Fruit fly (Drosophila melanogaster): ENCODE results near the gene CG32204.

The CG32204 gene

DNA sequence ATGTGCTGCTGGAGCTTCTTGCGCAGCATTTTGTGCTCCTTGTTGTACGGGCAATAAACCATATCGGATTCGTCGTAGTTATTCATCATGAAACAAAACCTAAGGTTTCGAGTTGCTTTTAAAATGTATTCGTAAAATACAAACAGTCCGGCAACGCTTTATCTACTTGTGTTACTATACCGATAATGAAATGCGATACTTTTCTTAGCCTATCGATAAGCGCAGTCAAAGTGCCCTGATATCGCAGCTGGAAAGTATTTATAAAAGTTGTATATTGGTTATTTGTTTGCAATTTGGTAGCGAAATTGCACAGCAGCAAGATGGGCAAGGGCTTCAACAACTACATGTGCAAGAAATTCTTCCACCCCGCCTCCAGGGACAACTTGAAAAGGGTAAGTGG lies 44.4 kb downstream of the CG32204 start, which contains the start of the genes arx and CG6843 (continued):
- TF ChIP-seq CG4707 (GFP tag; optimal IDR thresholded peaks at IDR 0.05) (no peak), D19A (tag; optimal IDR thresholded peaks at IDR 0.05) (no peak), CG4424 (GFP tag; optimal IDR thresholded peaks at IDR 0.05) (no peak), Stat92E (GFP tag; optimal IDR thresholded peaks at IDR 0.05) (peak in 1 of 3 experiments; percentile 27), Trl (optimal IDR thresholded peaks at IDR 0.05) (no peak), Trl (GFP tag; optimal IDR thresholded peaks at IDR 0.05) (no peak), Bteb2 (GFP tag; optimal IDR thresholded peaks at IDR 0.05) (no peak), CG4360 (GFP tag; IDR thresholded peaks at IDR 0.05) (no peak), CG2116 (GFP tag; optimal IDR thresholded peaks at IDR 0.05) (peak; percentile 95), cwo (GFP tag; optimal IDR thresholded peaks at IDR 0.05) (no peak), gcm (GFP tag; optimal IDR thresholded peaks at IDR 0.05) (no peak), sens (GFP tag) (peak; percentile 70), CG15514 (GFP tag; optimal IDR thresholded peaks at IDR 0.05) (peak; percentile 51), B-H2 (GFP tag; optimal IDR thresholded peaks at IDR 0.05) (peak; percentile 56), sna (GFP tag; IDR thresholded peaks at IDR 0.05; ENCODE audit: partially characterized antibody) (peak; percentile 84), inv (GFP tag; IDR thresholded peaks at IDR 0.05; ENCODE audit: partially characterized antibody) (peak; percentile 89), CG3995 (GFP tag; optimal IDR thresholded peaks at IDR 0.05) (peak; percentile 89), CG16779 (GFP tag; IDR thresholded peaks at IDR 0.05) (no peak), so (GFP tag; IDR thresholded peaks at IDR 0.05) (peak; percentile 78; the same call in 1 of the 3 replicates), CG10209 (GFP tag; optimal IDR thresholded peaks at IDR 0.05) (no peak), Fer1 (GFP tag; optimal IDR thresholded peaks at IDR 0.05) (no peak), bab2 (GFP tag; optimal IDR thresholded peaks at IDR 0.05) (no peak), mld (GFP tag; IDR thresholded peaks at IDR 0.05; ENCODE audit: partially characterized antibody) (peak; percentile 85; the same call in 2 of the 3 replicates), Nf-YB (GFP tag; optimal IDR thresholded peaks at IDR 0.05) (no peak), hbn (GFP tag; IDR thresholded peaks at IDR 0.05; ENCODE audit: partially characterized antibody) (peak; percentile 90), CG34224 (GFP tag; IDR thresholded peaks at IDR 0.05; ENCODE audit: partially characterized antibody) (peak; percentile 95), phol (tag; optimal IDR thresholded peaks at IDR 0.05) (peak; percentile 41), Sox100B (GFP tag; optimal IDR thresholded peaks at IDR 0.05) (no peak), zen2 (GFP tag; IDR thresholded peaks at IDR 0.05; ENCODE audit: partially characterized antibody) (peak; percentile 93), Hmx (GFP tag; optimal IDR thresholded peaks at IDR 0.05) (no peak), CG10267 (tag; optimal IDR thresholded peaks at IDR 0.05) (peak; percentile 40), CG3281 (GFP tag; optimal IDR thresholded peaks at IDR 0.05) (no peak), CG17186 (GFP tag; optimal IDR thresholded peaks at IDR 0.05) (peak; percentile 64), Dfd (GFP tag; optimal IDR thresholded peaks at IDR 0.05) (no peak), Opbp (GFP tag; IDR thresholded peaks at IDR 0.05; ENCODE audit: partially characterized antibody) (peak; percentile 95), MBD-R2 (GFP tag; IDR thresholded peaks at IDR 0.05) (peak; percentile 84), Scr (GFP tag; IDR thresholded peaks at IDR 0.05; ENCODE audit: partially characterized antibody) (peak; percentile 92), jumu (GFP tag; optimal IDR thresholded peaks at IDR 0.05) (no peak), Asciz (GFP tag; optimal IDR thresholded peaks at IDR 0.05) (no peak), Ravus (GFP tag; IDR thresholded peaks at IDR 0.05) (no peak), az2 (GFP tag; optimal IDR thresholded peaks at IDR 0.05) (no peak), bigmax (GFP tag; optimal IDR thresholded peaks at IDR 0.05) (no peak), Rx (GFP tag; IDR thresholded peaks at IDR 0.05) (no peak), hb (GFP tag; IDR thresholded peaks at IDR 0.05; ENCODE audit: partially characterized antibody) (peak; percentile 79), nerfin-2 (GFP tag; IDR thresholded peaks at IDR 0.05; ENCODE audit: partially characterized antibody) (peak; percentile 88), Lim3 (GFP tag; IDR thresholded peaks at IDR 0.05) (no peak), CG10654 (GFP tag; optimal IDR thresholded peaks at IDR 0.05) (no peak), CG6791 (GFP tag; IDR thresholded peaks at IDR 0.05; ENCODE audit: partially characterized antibody) (peak; percentile 93), dati (GFP tag; IDR thresholded peaks at IDR 0.05) (no peak), unpg (GFP tag; optimal IDR thresholded peaks at IDR 0.05) (no peak)

All from whole organism, embryonic.